In the genomic region with DNA sequence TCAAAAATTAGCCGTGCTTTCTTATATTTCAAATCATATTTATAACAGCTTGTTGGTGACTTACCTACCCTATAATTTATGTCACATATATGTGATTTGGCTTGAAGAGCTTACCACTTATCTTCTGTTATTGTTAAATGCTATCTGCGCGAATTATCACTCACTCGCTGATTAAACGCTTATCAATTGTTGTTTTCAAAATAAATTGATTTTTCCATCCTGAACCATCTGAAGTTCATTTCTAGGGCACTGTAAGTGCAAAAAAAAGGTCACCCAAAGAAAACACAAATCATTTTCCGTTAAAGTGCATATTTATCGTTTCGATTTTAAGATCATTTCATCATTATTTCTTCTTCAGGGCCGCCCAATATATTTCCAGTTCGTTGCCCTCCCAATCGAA, we compare ENCODE assay signal across 3 fruit fly cellular contexts.
TF ChIP-seq lines count a peak whose summit lies in the region.

No protein-coding gene starts in this region.

- no peak for TF ChIP-seq CTCF in whole organism, embryonic (GFP tag; optimal IDR thresholded peaks at IDR 0.05; lab: Kevin White, UChicago)

TF ChIP-seq in whole organism, adult, 20 proteins besides CTCF, POLR2A, EP300 and RAD21:
- TF ChIP-seq Hr96 (GFP tag; optimal IDR thresholded peaks at IDR 0.05; lab: Kevin White, UChicago), result no peak
- TF ChIP-seq kay (GFP tag; lab: Kevin White, UChicago; ENCODE audit: borderline replicate concordance), result peak; percentile 37
- TF ChIP-seq tj (GFP tag; optimal IDR thresholded peaks at IDR 0.05; lab: Kevin White, UChicago), result no peak
TF ChIP-seq in whole organism, adult: peak in this region for 1.

TF ChIP-seq in whole organism, embryonic, 481 proteins besides CTCF, POLR2A, EP300 and RAD21:
- TF ChIP-seq cad (GFP tag; optimal IDR thresholded peaks at IDR 0.05; lab: Kevin White, UChicago) (no peak), CG9797 (GFP tag; optimal IDR thresholded peaks at IDR 0.05; lab: Kevin White, UChicago) (no peak), Hmr (GFP tag; optimal IDR thresholded peaks at IDR 0.05; lab: Kevin White, UChicago) (no peak), exex (tag; optimal IDR thresholded peaks at IDR 0.05; lab: Kevin White, UChicago) (peak; percentile 68)

TF ChIP-seq in whole organism, prepupa, 60 proteins besides CTCF, POLR2A, EP300 and RAD21:
- TF ChIP-seq CG4318 (GFP tag; optimal IDR thresholded peaks at IDR 0.05; lab: Kevin White, UChicago) (no peak), CG3032 (tag; optimal IDR thresholded peaks at IDR 0.05; lab: Kevin White, UChicago) (no peak), CG6276 (GFP tag; optimal IDR thresholded peaks at IDR 0.05; lab: Kevin White, UChicago) (no peak), CG32006 (GFP tag; optimal IDR thresholded peaks at IDR 0.05; lab: Kevin White, UChicago) (no peak), Eip93F (GFP tag; optimal IDR thresholded peaks at IDR 0.05; lab: Kevin White, UChicago) (no peak), CG31627 (GFP tag; optimal IDR thresholded peaks at IDR 0.05; lab: Kevin White, UChicago) (no peak), vri (GFP tag; optimal IDR thresholded peaks at IDR 0.05; lab: Kevin White, UChicago) (peak; percentile 5), net (GFP tag; optimal IDR thresholded peaks at IDR 0.05; lab: Kevin White, UChicago) (no peak), CG16779 (tag; optimal IDR thresholded peaks at IDR 0.05; lab: Kevin White, UChicago) (no peak), CG11762 (GFP tag; optimal IDR thresholded peaks at IDR 0.05; lab: Kevin White, UChicago; ENCODE audit: insufficient read depth) (no peak), ss (GFP tag; optimal IDR thresholded peaks at IDR 0.05; lab: Kevin White, UChicago) (no peak), Smox (GFP tag; optimal IDR thresholded peaks at IDR 0.05; lab: Kevin White, UChicago) (no peak), svp (GFP tag; lab: Kevin White, UChicago) (peak; percentile 92), CG6163 (GFP tag; IDR thresholded peaks at IDR 0.05; lab: Robert Waterston, UW) (no peak), Sox102F (GFP tag; optimal IDR thresholded peaks at IDR 0.05; lab: Kevin White, UChicago) (no peak)
